Worm (Caenorhabditis elegans): ENCODE measurements around the gene str-253.

- TF ChIP-seq ama-1 (optimal IDR thresholded peaks at IDR 0.05) (no peak), F13C5.2 (tag; optimal IDR thresholded peaks at IDR 0.05) (no peak), scrt-1 (GFP tag; IDR thresholded peaks at IDR 0.05) (no peak), flt-1 (GFP tag; IDR thresholded peaks at IDR 0.05) (no peak), hmbx-1 (tag; optimal IDR thresholded peaks at IDR 0.05) (no peak), hmg-4 (GFP tag; optimal IDR thresholded peaks at IDR 0.05) (no peak), aly-1 (tag; optimal IDR thresholded peaks at IDR 0.05) (no peak), pes-1 (GFP tag; IDR thresholded peaks at IDR 0.05) (no peak), tbx-37 (GFP tag; conservative IDR thresholded peaks at IDR 0.05) (no peak), hnd-1 (tag; optimal IDR thresholded peaks at IDR 0.05) (no peak), ceh-36 (tag; optimal IDR thresholded peaks at IDR 0.05) (no peak)
Observed at ce11 chrV:2228781-2229180, 25.6 kb downstream of the str-253 start, which contains the start of gene nhr-126.

All from whole organism, early embryonic.